Fruit fly (Drosophila melanogaster): ENCODE results near the gene Dbct.

The Dbct gene

DNA sequence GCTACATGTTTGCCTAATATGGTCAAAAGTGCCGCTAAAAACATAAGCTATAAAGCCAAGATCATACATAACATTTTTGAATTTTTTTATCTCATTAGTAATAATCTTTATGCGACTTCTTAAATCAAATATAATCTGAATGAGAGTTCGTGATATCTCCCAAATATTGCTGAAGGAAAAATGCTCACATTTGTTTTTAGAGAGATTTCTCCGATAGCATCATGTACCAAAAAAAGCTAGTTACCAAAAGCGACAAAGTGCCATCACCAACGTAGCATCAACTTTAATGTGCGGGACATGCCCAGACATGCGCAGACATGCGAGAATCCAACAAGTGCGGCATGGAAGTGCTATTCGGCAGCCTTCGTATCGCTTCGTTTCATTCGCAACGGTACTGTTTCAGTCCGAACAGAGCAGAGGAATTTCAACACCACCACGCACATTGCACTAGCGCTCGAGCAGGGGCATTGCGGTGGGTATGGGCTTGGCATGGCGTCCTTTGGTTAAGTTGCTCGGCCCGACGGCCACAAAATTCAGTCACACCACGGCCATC lies 3.3 kb downstream of the Dbct start, which contains the start of gene Rab3-GEF (continued):
- TF ChIP-seq Med (GFP tag) (peak; percentile 19), pita (GFP tag; optimal IDR thresholded peaks at IDR 0.05) (no peak), CG15479 (GFP tag; optimal IDR thresholded peaks at IDR 0.05) (peak; percentile 49), CG6791 (GFP tag; IDR thresholded peaks at IDR 0.05; ENCODE audit: partially characterized antibody) (no peak), sd (tag; optimal IDR thresholded peaks at IDR 0.05) (no peak), CG10462 (GFP tag; optimal IDR thresholded peaks at IDR 0.05) (no peak), abd-A (tag; optimal IDR thresholded peaks at IDR 0.05) (peak; percentile 34), gcm (GFP tag; optimal IDR thresholded peaks at IDR 0.05) (no peak), CG12391 (tag; optimal IDR thresholded peaks at IDR 0.05) (no peak), Drgx (GFP tag; IDR thresholded peaks at IDR 0.05) (no peak), CG13894 (tag; optimal IDR thresholded peaks at IDR 0.05) (peak; percentile 11), nerfin-1 (tag; optimal IDR thresholded peaks at IDR 0.05) (peak; percentile 93), CG10366 (GFP tag; IDR thresholded peaks at IDR 0.05) (no peak), CG11085 (GFP tag; IDR thresholded peaks at IDR 0.05) (no peak), CG34376 (GFP tag; optimal IDR thresholded peaks at IDR 0.05) (no peak), shn (GFP tag; optimal IDR thresholded peaks at IDR 0.05) (no peak), Sry-δ (GFP tag; optimal IDR thresholded peaks at IDR 0.05) (peak; percentile 14), p53 (GFP tag; optimal IDR thresholded peaks at IDR 0.05) (peak; percentile 94), CG4730 (GFP tag; IDR thresholded peaks at IDR 0.05) (no peak), Sry-β (GFP tag; optimal IDR thresholded peaks at IDR 0.05) (peak; percentile 64), CG33557 (GFP tag; optimal IDR thresholded peaks at IDR 0.05) (no peak), CG32532 (GFP tag; IDR thresholded peaks at IDR 0.05) (0 out of 2 replicates have a peak, but pooled peaks have one; percentile 10), sens (GFP tag) (peak; percentile 24), ewg (GFP tag; optimal IDR thresholded peaks at IDR 0.05) (peak; percentile 92), rib (GFP tag; IDR thresholded peaks at IDR 0.05) (no peak), ase (GFP tag; IDR thresholded peaks at IDR 0.05) (no peak), bcd (GFP tag; optimal IDR thresholded peaks at IDR 0.05) (no peak), Ets97D (GFP tag; optimal IDR thresholded peaks at IDR 0.05) (no peak), CG12744 (GFP tag; optimal IDR thresholded peaks at IDR 0.05) (no peak), scrt (GFP tag; optimal IDR thresholded peaks at IDR 0.05) (peak; percentile 98), CG10147 (GFP tag; optimal IDR thresholded peaks at IDR 0.05) (no peak), ac (GFP tag; optimal IDR thresholded peaks at IDR 0.05) (no peak), kay (GFP tag; optimal IDR thresholded peaks at IDR 0.05) (no peak), CG31224 (GFP tag; IDR thresholded peaks at IDR 0.05) (no peak), CG17359 (tag; optimal IDR thresholded peaks at IDR 0.05) (no peak), CG5180 (GFP tag; optimal IDR thresholded peaks at IDR 0.05) (peak; percentile 26), CG16779 (GFP tag; IDR thresholded peaks at IDR 0.05) (peak; percentile 64; the same call in 1 of the 2 replicates), Jarid2 (GFP tag; optimal IDR thresholded peaks at IDR 0.05) (no peak), CG4707 (GFP tag; optimal IDR thresholded peaks at IDR 0.05) (no peak), CG1832 (GFP tag; optimal IDR thresholded peaks at IDR 0.05) (no peak), CG12942 (GFP tag; optimal IDR thresholded peaks at IDR 0.05) (no peak), luna (GFP tag; optimal IDR thresholded peaks at IDR 0.05) (no peak), peb (GFP tag; IDR thresholded peaks at IDR 0.05) (no peak), CG16863 (GFP tag; optimal IDR thresholded peaks at IDR 0.05) (no peak), Opbp (GFP tag; IDR thresholded peaks at IDR 0.05; ENCODE audit: partially characterized antibody) (no peak), amos (GFP tag; IDR thresholded peaks at IDR 0.05; ENCODE audit: partially characterized antibody) (no peak), Aef1 (GFP tag; IDR thresholded peaks at IDR 0.05) (no peak), trh (GFP tag; optimal IDR thresholded peaks at IDR 0.05) (no peak), Nf-YB (GFP tag; optimal IDR thresholded peaks at IDR 0.05) (no peak), D19B (GFP tag; optimal IDR thresholded peaks at IDR 0.05) (no peak)

All from whole organism, embryonic.